Worm (Caenorhabditis elegans): ENCODE results near the gene srab-3.

Gene srab-3

DNA sequence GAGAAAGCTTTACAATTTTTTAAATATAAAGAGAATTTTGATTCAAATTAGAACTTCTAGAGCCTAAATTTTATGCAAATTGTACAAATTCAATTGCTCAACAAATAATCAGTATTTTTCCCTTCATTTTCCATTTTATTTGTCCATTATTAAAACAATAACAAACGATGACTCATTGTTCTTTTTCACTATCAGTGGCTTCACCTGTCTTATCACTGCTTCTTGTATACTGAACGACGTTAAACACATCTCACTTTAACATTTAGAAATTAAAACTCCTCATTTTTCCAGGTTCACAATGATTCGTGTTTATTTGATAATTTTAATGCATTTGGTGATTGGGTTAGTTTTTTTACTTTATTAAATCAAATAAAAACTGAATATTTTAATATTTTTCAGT, 12.0 kb upstream of the srab-3 start, which contains the start of gene sid-1:
sid-1 (plus strand) TSS at position 292 of the 400 bp plus-strand sequence.
- TF ChIP-seq ztf-1 (GFP tag; conservative IDR thresholded peaks at IDR 0.05) (no peak), fos-1 (tag; optimal IDR thresholded peaks at IDR 0.05) (peak; percentile 80), C34F6.9 (tag; optimal IDR thresholded peaks at IDR 0.05) (no peak)

DNA sequence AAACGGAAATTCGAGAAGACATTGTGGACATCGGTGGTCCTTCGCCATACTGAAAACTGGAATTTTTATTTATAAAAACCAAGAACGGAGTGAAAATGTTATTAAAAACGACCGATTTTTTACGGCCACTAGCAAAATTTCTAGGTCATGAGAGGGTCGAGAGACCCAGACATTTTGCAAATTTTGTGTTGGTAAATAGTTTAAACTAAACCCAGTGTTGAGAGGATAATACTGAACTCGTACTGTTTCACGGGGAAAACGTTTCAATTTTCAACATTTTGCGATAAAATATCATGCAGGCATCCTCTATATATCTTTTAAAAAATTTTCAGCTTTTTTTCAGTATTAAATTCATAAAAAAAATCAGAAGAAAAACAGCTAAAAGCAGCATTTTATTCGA, 11.4 kb upstream of the srab-3 start, which contains the start of gene C04F5.9:
C04F5.9 (minus strand) TSS at position 101 of the 400 bp plus-strand sequence.
- no peak for TF ChIP-seq nhr-6 (tag; optimal IDR thresholded peaks at IDR 0.05)
- TF ChIP-seq mbf-1 (tag; optimal IDR thresholded peaks at IDR 0.05), result no peak
- no peak for TF ChIP-seq unc-55 (GFP tag; optimal IDR thresholded peaks at IDR 0.05)
- no peak for TF ChIP-seq F13H6.1 (tag; optimal IDR thresholded peaks at IDR 0.05)
- TF ChIP-seq lin-11 (tag; optimal IDR thresholded peaks at IDR 0.05), result no peak
- no peak for TF ChIP-seq gmeb-1 (tag; optimal IDR thresholded peaks at IDR 0.05)
- TF ChIP-seq elt-1 (tag; optimal IDR thresholded peaks at IDR 0.05), result no peak
- TF ChIP-seq nhr-12 (tag; optimal IDR thresholded peaks at IDR 0.05), result no peak
- no peak for TF ChIP-seq lin-13 (GFP tag; optimal IDR thresholded peaks at IDR 0.05)
- no peak for TF ChIP-seq nhr-21 (tag; optimal IDR thresholded peaks at IDR 0.05)
- no peak for TF ChIP-seq aly-2 (tag; optimal IDR thresholded peaks at IDR 0.05)
- TF ChIP-seq egl-27 (tag; optimal IDR thresholded peaks at IDR 0.05), result no peak
- no peak for TF ChIP-seq lin-39 (tag; optimal IDR thresholded peaks at IDR 0.05)
- TF ChIP-seq ztf-4 (tag; optimal IDR thresholded peaks at IDR 0.05), result no peak
- no peak for TF ChIP-seq sma-9 (GFP tag; optimal IDR thresholded peaks at IDR 0.05)
- TF ChIP-seq sma-9 (tag; optimal IDR thresholded peaks at IDR 0.05), result no peak
- no peak for TF ChIP-seq ztf-1 (GFP tag; conservative IDR thresholded peaks at IDR 0.05)
- TF ChIP-seq sem-4 (tag; optimal IDR thresholded peaks at IDR 0.05), result no peak
- no peak for TF ChIP-seq ZK546.5 (tag; optimal IDR thresholded peaks at IDR 0.05)
- TF ChIP-seq alr-1 (tag; optimal IDR thresholded peaks at IDR 0.05), result no peak
- TF ChIP-seq elt-3 (tag; optimal IDR thresholded peaks at IDR 0.05), result no peak

DNA sequence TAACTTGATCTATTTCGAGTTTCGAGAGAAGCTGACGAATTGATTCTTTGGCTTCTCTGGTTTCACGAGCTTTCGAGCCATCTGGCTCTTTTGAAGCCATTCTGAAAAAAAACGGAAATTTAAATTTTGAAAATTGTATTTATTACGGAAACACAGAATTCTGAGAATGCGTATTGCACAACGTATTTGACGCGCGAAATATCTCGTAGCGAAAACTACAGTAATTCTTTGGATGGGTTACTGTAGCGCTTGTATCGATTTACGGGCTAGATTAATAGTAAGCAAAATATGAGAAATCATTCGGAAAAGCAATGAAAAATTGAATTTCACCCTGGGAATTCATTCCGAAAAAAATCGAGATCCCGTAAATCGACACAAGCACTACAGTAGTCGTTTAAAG, 5.9 kb upstream of the srab-3 start, which contains the start of gene C04F5.8:
C04F5.8 (minus strand) TSS at position 101 of the 400 bp plus-strand sequence.
- TF ChIP-seq nhr-237 (tag; optimal IDR thresholded peaks at IDR 0.05) (no peak), lin-13 (GFP tag; optimal IDR thresholded peaks at IDR 0.05) (no peak), nhr-6 (tag; optimal IDR thresholded peaks at IDR 0.05) (no peak), ztf-11 (tag; optimal IDR thresholded peaks at IDR 0.05) (no peak), ztf-1 (GFP tag; conservative IDR thresholded peaks at IDR 0.05) (no peak), snpc-4 (tag; optimal IDR thresholded peaks at IDR 0.05) (no peak), R02D3.7 (tag; optimal IDR thresholded peaks at IDR 0.05) (no peak), nhr-23 (tag; optimal IDR thresholded peaks at IDR 0.05) (no peak), dmd-4 (tag; optimal IDR thresholded peaks at IDR 0.05) (no peak), gmeb-1 (tag; optimal IDR thresholded peaks at IDR 0.05) (no peak), C34F6.9 (tag; optimal IDR thresholded peaks at IDR 0.05) (no peak), sma-3 (GFP tag; optimal IDR thresholded peaks at IDR 0.05) (no peak), alr-1 (tag; optimal IDR thresholded peaks at IDR 0.05) (no peak), lsy-2 (tag; optimal IDR thresholded peaks at IDR 0.05) (no peak), unc-39 (tag; optimal IDR thresholded peaks at IDR 0.05) (no peak), nhr-10 (tag; optimal IDR thresholded peaks at IDR 0.05) (no peak), lin-11 (tag; optimal IDR thresholded peaks at IDR 0.05) (no peak), ama-1 (optimal IDR thresholded peaks at IDR 0.05) (no peak), aly-2 (tag; optimal IDR thresholded peaks at IDR 0.05) (no peak), Y55F3AM.14 (GFP tag; optimal IDR thresholded peaks at IDR 0.05) (no peak)

DNA sequence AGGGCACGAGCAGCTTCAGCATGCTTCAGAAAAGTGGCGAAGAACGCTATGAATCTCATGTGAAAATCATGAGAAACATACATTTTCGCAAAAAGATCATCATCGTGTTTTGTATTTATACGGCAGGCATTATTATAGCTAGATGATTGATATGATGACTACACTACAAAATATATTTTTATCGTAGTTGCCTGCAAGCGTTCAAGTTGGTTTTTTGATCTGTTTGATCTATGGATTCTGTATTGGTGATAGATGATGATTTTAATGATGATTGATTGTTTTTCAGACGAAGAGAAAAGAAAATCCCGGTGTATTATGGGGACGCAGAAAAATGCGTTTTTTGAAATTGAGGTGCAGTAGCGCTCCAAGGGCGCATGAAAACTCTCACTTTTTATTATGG, 3.0 kb upstream of the srab-3 start, which contains the start of gene ugt-63:
ugt-63 (minus strand) TSS at position 89 of the 400 bp plus-strand sequence.
- TF ChIP-seq nhr-21 (tag; optimal IDR thresholded peaks at IDR 0.05), result peak; percentile 18
- TF ChIP-seq unc-55 (GFP tag; optimal IDR thresholded peaks at IDR 0.05), result no peak
- no peak for TF ChIP-seq nhr-77 (tag; optimal IDR thresholded peaks at IDR 0.05)
- peak; percentile 29 for TF ChIP-seq nhr-25 (tag; optimal IDR thresholded peaks at IDR 0.05)
- no peak for TF ChIP-seq crh-2 (tag; optimal IDR thresholded peaks at IDR 0.05)
- no peak for TF ChIP-seq sem-4 (tag; optimal IDR thresholded peaks at IDR 0.05)
- no peak for TF ChIP-seq nhr-12 (tag; optimal IDR thresholded peaks at IDR 0.05)
- TF ChIP-seq lsy-2 (tag; optimal IDR thresholded peaks at IDR 0.05), result no peak
- TF ChIP-seq sma-9 (GFP tag; optimal IDR thresholded peaks at IDR 0.05), result peak; percentile 69
- no peak for TF ChIP-seq sma-9 (tag; optimal IDR thresholded peaks at IDR 0.05)
- TF ChIP-seq nhr-23 (tag; optimal IDR thresholded peaks at IDR 0.05), result no peak
- no peak for TF ChIP-seq ceh-82 (tag; optimal IDR thresholded peaks at IDR 0.05)
- TF ChIP-seq F13H6.1 (tag; optimal IDR thresholded peaks at IDR 0.05), result no peak
- peak; percentile 30 for TF ChIP-seq mab-5 (tag; optimal IDR thresholded peaks at IDR 0.05)
